Worm (Caenorhabditis elegans): ENCODE measurements around the gene csa-1.

csa-1 gene

ce11 chrII:9343955-9344354, 24.4 kb upstream of the csa-1 start (continued):
- TF ChIP-seq lin-13 (GFP tag; optimal IDR thresholded peaks at IDR 0.05) (no peak), lin-39 (tag; optimal IDR thresholded peaks at IDR 0.05) (no peak), ets-5 (GFP tag; IDR thresholded peaks at IDR 0.05) (no peak), C04F5.9 (tag; optimal IDR thresholded peaks at IDR 0.05) (no peak), lin-35 (GFP tag; optimal IDR thresholded peaks at IDR 0.05) (peak in 1 of 2 experiments; percentile 21), hpl-2 (GFP tag; optimal IDR thresholded peaks at IDR 0.05) (no peak), nhr-85 (tag) (peak; percentile 94), egl-27 (tag; optimal IDR thresholded peaks at IDR 0.05) (peak in 1 of 2 experiments; percentile 29), lsy-2 (tag; optimal IDR thresholded peaks at IDR 0.05) (peak in 1 of 2 experiments; percentile 12), elt-2 (tag; optimal IDR thresholded peaks at IDR 0.05) (no peak), nhr-20 (tag; optimal IDR thresholded peaks at IDR 0.05) (peak; percentile 80), nhr-84 (tag; optimal IDR thresholded peaks at IDR 0.05) (no peak), aha-1 (tag; optimal IDR thresholded peaks at IDR 0.05) (no peak), mab-9 (GFP tag; IDR thresholded peaks at IDR 0.05) (no peak), lin-14 (GFP tag; optimal IDR thresholded peaks at IDR 0.05) (peak; percentile 84), unc-62 (GFP tag; optimal IDR thresholded peaks at IDR 0.05) (no peak), tlp-1 (tag; optimal IDR thresholded peaks at IDR 0.05) (no peak), nhr-19 (GFP tag; conservative IDR thresholded peaks at IDR 0.05) (peak; percentile 53), nhr-28 (tag; optimal IDR thresholded peaks at IDR 0.05) (no peak), snu-23 (GFP tag; optimal IDR thresholded peaks at IDR 0.05) (peak; percentile 48), pax-3 (tag; optimal IDR thresholded peaks at IDR 0.05) (no peak), mdl-1 (tag; optimal IDR thresholded peaks at IDR 0.05) (peak in 1 of 2 experiments; percentile 70), nhr-71 (tag; optimal IDR thresholded peaks at IDR 0.05) (peak; percentile 70), ces-1 (GFP tag; optimal IDR thresholded peaks at IDR 0.05) (no peak), nhr-47 (tag; optimal IDR thresholded peaks at IDR 0.05) (peak; percentile 36), xbp-1 (tag; optimal IDR thresholded peaks at IDR 0.05) (no peak), unc-130 (tag; optimal IDR thresholded peaks at IDR 0.05) (peak; percentile 18), efl-1 (optimal IDR thresholded peaks at IDR 0.05) (no peak), efl-1 (GFP tag; optimal IDR thresholded peaks at IDR 0.05 in 1 of 2) (no peak), ceh-90 (tag; optimal IDR thresholded peaks at IDR 0.05) (no peak), lin-15B (tag; optimal IDR thresholded peaks at IDR 0.05) (no peak), blmp-1 (tag; optimal IDR thresholded peaks at IDR 0.05) (peak; percentile 96), mef-2 (tag; optimal IDR thresholded peaks at IDR 0.05) (no peak), lir-3 (tag; optimal IDR thresholded peaks at IDR 0.05; ENCODE audit: poor library complexity) (no peak), elt-3 (tag; optimal IDR thresholded peaks at IDR 0.05) (peak; percentile 73 to 96 (median 89)), egl-13 (tag; optimal IDR thresholded peaks at IDR 0.05) (no peak), dpl-1 (GFP tag; optimal IDR thresholded peaks at IDR 0.05) (peak in 1 of 3 experiments; percentile 10), isw-1 (GFP tag; IDR thresholded peaks at IDR 0.05) (no peak), C34B4.2 (tag; optimal IDR thresholded peaks at IDR 0.05) (no peak), pag-3 (tag; optimal IDR thresholded peaks at IDR 0.05; ENCODE audit: borderline replicate concordance, insufficient read depth) (no peak), ceh-82 (tag; optimal IDR thresholded peaks at IDR 0.05) (no peak), C16A3.4 (tag; optimal IDR thresholded peaks at IDR 0.05) (no peak), zip-4 (GFP tag; optimal IDR thresholded peaks at IDR 0.05) (no peak), sox-4 (tag; optimal IDR thresholded peaks at IDR 0.05) (no peak), alr-1 (tag; optimal IDR thresholded peaks at IDR 0.05; ENCODE audit: borderline replicate concordance) (no peak), fos-1 (tag; optimal IDR thresholded peaks at IDR 0.05) (no peak), jun-1 (tag; optimal IDR thresholded peaks at IDR 0.05) (no peak), ceh-63 (GFP tag; optimal IDR thresholded peaks at IDR 0.05) (no peak), unc-30 (tag; optimal IDR thresholded peaks at IDR 0.05) (no peak), ztf-11 (tag; optimal IDR thresholded peaks at IDR 0.05) (no peak), snpc-4 (tag; optimal IDR thresholded peaks at IDR 0.05) (no peak)

Measured in whole organism, L1 larva.